Fruit fly (Drosophila melanogaster): Measurements from ENCODE around the gene CG8420.

DNA sequence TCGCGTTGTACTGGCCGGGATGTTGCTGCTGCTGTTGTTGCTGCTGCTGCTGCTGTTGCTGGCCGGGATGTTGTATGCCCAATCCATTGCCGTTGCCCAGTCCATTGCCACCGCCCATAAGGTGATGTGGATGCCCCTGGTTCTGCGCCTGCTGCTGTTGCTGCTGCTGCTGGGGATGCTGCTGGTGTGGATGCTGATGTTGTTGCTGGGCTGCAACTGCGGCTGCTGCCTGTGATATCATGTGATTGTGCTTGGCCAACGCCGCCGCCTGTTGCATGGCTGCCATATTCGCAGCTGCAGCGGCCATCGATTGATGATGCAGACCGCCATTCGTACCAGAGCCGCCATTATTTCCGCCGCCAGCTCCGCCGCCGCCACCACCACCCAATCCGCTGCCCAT, 14.1 kb upstream of the CG8420 start:
- no peak for TF ChIP-seq psq (optimal IDR thresholded peaks at IDR 0.05)
- no peak for TF ChIP-seq usp (GFP tag; optimal IDR thresholded peaks at IDR 0.05)

All from whole organism.